Worm (Caenorhabditis elegans): Measurements from ENCODE around the gene R06F6.12.

ce11 chrII:10783201-10783962 lies 40.5 kb downstream of the R06F6.12 start, which contains the start of gene ect-2:
- TF ChIP-seq flt-1 (GFP tag; IDR thresholded peaks at IDR 0.05) (no peak), tab-1 (GFP tag; IDR thresholded peaks at IDR 0.05) (no peak), klf-2 (GFP tag; conservative IDR thresholded peaks at IDR 0.05) (no peak), cog-1 (tag; optimal IDR thresholded peaks at IDR 0.05) (no peak), med-1 (GFP tag; optimal IDR thresholded peaks at IDR 0.05; ENCODE audit: insufficient read depth) (no peak)
